Worm (Caenorhabditis elegans) whole organism, L1 larva: ENCODE data around the gene Y73B6BL.31.

Source experiments
- C04F5.9 ChIP-seq: sonication (generic microtip); optimal IDR thresholded peaks from 2 replicates; lab custom pipeline; 2016; ENCODE audit warnings: missing genetic modification characterization, missing compliant biosample characterization
- C16A3.4 ChIP-seq: fragments of 150-350 bp; optimal IDR thresholded peaks from 2 replicates; lab custom pipeline; 2014; ENCODE audit warnings: missing biosample characterization, missing genetic modification characterization
- Y116A8C.19 ChIP-seq: sonication (generic microtip); optimal IDR thresholded peaks from 2 replicates; lab custom pipeline; 2016; ENCODE audit warnings: missing compliant biosample characterization, missing genetic modification characterization, borderline replicate concordance
- aha-1 ChIP-seq: fragments of 150-350 bp; optimal IDR thresholded peaks from 2 replicates; lab custom pipeline; 2014; ENCODE audit warnings: missing biosample characterization, missing genetic modification characterization
- aly-2 ChIP-seq: fragments of 150-350 bp; optimal IDR thresholded peaks from 2 replicates; lab custom pipeline; 2014; ENCODE audit warnings: missing biosample characterization, missing genetic modification characterization
- ceh-8 ChIP-seq: fragments of 200-800 bp; sonication (Bioruptor generic); optimal IDR thresholded peaks from 2 replicates; lab custom pipeline; 2018; ENCODE audit warnings: mild to moderate bottlenecking, missing genetic modification characterization, moderate library complexity, missing compliant biosample characterization
- ceh-82 ChIP-seq, 3 experiments: fragments of 150-350 bp in 1 of 3; sonication (generic microtip) in 2 of 3; optimal IDR thresholded peaks; 2 replicates each; lab custom pipeline; 2014 to 2017; ENCODE audit warnings: missing biosample characterization in 3 of 3, missing genetic modification characterization in 3 of 3
- ceh-88 ChIP-seq: fragments of 200-800 bp; sonication (Bioruptor generic); IDR thresholded peaks from 2 replicates; pipeline ENCODE4 v1.3.6; 2022; ENCODE audit warnings: missing genetic modification characterization, missing compliant biosample characterization
- ceh-90 ChIP-seq: sonication (generic microtip); optimal IDR thresholded peaks from 2 replicates; lab custom pipeline; 2016; ENCODE audit warnings: missing genetic modification characterization, missing compliant biosample characterization
- efl-3 ChIP-seq: fragments of 200-800 bp; sonication (Bioruptor generic); optimal IDR thresholded peaks from 2 replicates; lab custom pipeline; 2018; ENCODE audit warnings: mild to moderate bottlenecking, missing genetic modification characterization, missing compliant biosample characterization
- egl-27 ChIP-seq, 2 experiments: fragments of 150-350 bp in 1 of 2; sonication (generic microtip); optimal IDR thresholded peaks; 3 replicates each; lab custom pipeline; 2017 to 2018; ENCODE audit warnings: missing biosample characterization in 2 of 2, missing genetic modification characterization in 2 of 2, missing genetic modification reagents in 2 of 2
- elt-2 ChIP-seq: sonication (generic microtip); optimal IDR thresholded peaks from 2 replicates; lab custom pipeline; 2016; ENCODE audit warnings: missing genetic modification characterization, mild to moderate bottlenecking, inconsistent platforms, missing compliant biosample characterization, missing genetic modification reagents
- fkh-10 ChIP-seq: sonication (generic microtip); optimal IDR thresholded peaks from 2 replicates; lab custom pipeline; 2017; ENCODE audit warnings: missing biosample characterization, missing genetic modification reagents, missing genetic modification characterization
- fkh-4 ChIP-seq: sonication (generic microtip); optimal IDR thresholded peaks from 2 replicates; lab custom pipeline; 2016; ENCODE audit warnings: missing compliant biosample characterization, missing genetic modification characterization, borderline replicate concordance
- fkh-8 ChIP-seq: sonication (generic microtip); optimal IDR thresholded peaks from 2 replicates; lab custom pipeline; 2016; ENCODE audit warnings: mild to moderate bottlenecking, missing genetic modification characterization, missing compliant biosample characterization
- grh-1 ChIP-seq: fragments of 200-800 bp; sonication (Bioruptor generic); IDR thresholded peaks from 2 replicates; pipeline ENCODE4 v1.3.6; 2022; ENCODE audit warnings: missing genetic modification reagents, missing genetic modification characterization, missing compliant biosample characterization
- hlh-17 ChIP-seq: fragments of 200-800 bp; sonication (Bioruptor generic); optimal IDR thresholded peaks from 2 replicates; lab custom pipeline; 2018; ENCODE audit warnings: missing genetic modification characterization, mild to moderate bottlenecking, missing compliant biosample characterization, moderate library complexity, borderline replicate concordance
- hlh-4 ChIP-seq: sonication (generic microtip); optimal IDR thresholded peaks from 2 replicates; lab custom pipeline; 2016; ENCODE audit warnings: mild to moderate bottlenecking, missing genetic modification characterization, missing compliant biosample characterization
- hpl-2 ChIP-seq: fragments of 150-350 bp; optimal IDR thresholded peaks from 2 replicates; lab custom pipeline; 2014; ENCODE audit warnings: missing biosample characterization, missing genetic modification reagents, missing genetic modification characterization
- irx-1 ChIP-seq: sonication (generic microtip); optimal IDR thresholded peaks from 2 replicates; lab custom pipeline; 2016; ENCODE audit warnings: missing genetic modification characterization, missing compliant biosample characterization
- jun-1 ChIP-seq: fragments of 150-350 bp; optimal IDR thresholded peaks from 2 replicates; lab custom pipeline; 2014; ENCODE audit warnings: missing biosample characterization, missing genetic modification reagents, missing genetic modification characterization
- lin-13 ChIP-seq: fragments of 150-350 bp; optimal IDR thresholded peaks from 2 replicates; lab custom pipeline; 2014; ENCODE audit warnings: missing biosample characterization, missing genetic modification reagents, missing genetic modification characterization
- lin-35 ChIP-seq, 2 experiments: fragments of 150-350 bp; optimal IDR thresholded peaks; 2 replicates each; lab custom pipeline; 2014; ENCODE audit warnings: missing biosample characterization in 2 of 2, missing genetic modification characterization in 2 of 2, missing genetic modification reagents in 2 of 2
- mab-9 ChIP-seq: fragments of 200-800 bp; sonication (Bioruptor generic); IDR thresholded peaks from 2 replicates; pipeline ENCODE4 v1.3.6; 2022; ENCODE audit warnings: missing genetic modification reagents, missing genetic modification characterization, missing compliant biosample characterization
- mep-1 ChIP-seq: fragments of 150-350 bp; optimal IDR thresholded peaks from 2 replicates; lab custom pipeline; 2014; ENCODE audit warnings: missing biosample characterization, missing genetic modification characterization
- nhr-20 ChIP-seq: sonication (generic microtip); optimal IDR thresholded peaks from 2 replicates; lab custom pipeline; 2016; ENCODE audit warnings: mild to moderate bottlenecking, missing genetic modification characterization, missing compliant biosample characterization
- nhr-76 ChIP-seq: sonication (generic microtip); optimal IDR thresholded peaks from 2 replicates; lab custom pipeline; 2017; ENCODE audit warnings: missing biosample characterization, missing genetic modification characterization
- nhr-84 ChIP-seq: sonication (generic microtip); optimal IDR thresholded peaks from 2 replicates; lab custom pipeline; 2017; ENCODE audit warnings: missing biosample characterization, missing genetic modification characterization
- nhr-85 ChIP-seq: sonication (generic microtip); peaks from one replicate; lab custom pipeline; 2016; ENCODE audit warnings: missing genetic modification characterization, inconsistent platforms, missing compliant biosample characterization
- nhr-90 ChIP-seq: sonication (generic microtip); optimal IDR thresholded peaks from 2 replicates; lab custom pipeline; 2016; ENCODE audit warnings: mild to moderate bottlenecking, missing genetic modification characterization, missing compliant biosample characterization; ENCODE audit not compliant: poor library complexity
- pag-3 ChIP-seq: sonication (generic microtip); optimal IDR thresholded peaks from 2 replicates; lab custom pipeline; 2017; ENCODE audit warnings: missing genetic modification characterization, mild to moderate bottlenecking, missing compliant biosample characterization, antibody characterized with exemption, borderline replicate concordance; ENCODE audit not compliant: insufficient read depth
- pax-3 ChIP-seq: fragments of 200-800 bp; sonication (Bioruptor generic); optimal IDR thresholded peaks from 2 replicates; lab custom pipeline; 2018; ENCODE audit warnings: mild to moderate bottlenecking, missing genetic modification characterization, moderate library complexity, missing compliant biosample characterization
- skn-1 ChIP-seq: fragments of 150-350 bp; optimal IDR thresholded peaks from 2 replicates; lab custom pipeline; 2014; ENCODE audit warnings: missing biosample characterization, missing genetic modification characterization
- snpc-4 ChIP-seq: fragments of 150-350 bp; optimal IDR thresholded peaks from 2 replicates; lab custom pipeline; 2014; ENCODE audit warnings: missing biosample characterization, missing genetic modification characterization
- snu-23 ChIP-seq: sonication (generic microtip); optimal IDR thresholded peaks from 2 replicates; lab custom pipeline; 2016; ENCODE audit warnings: missing genetic modification characterization, missing compliant biosample characterization
- swsn-7 ChIP-seq: sonication (generic microtip); optimal IDR thresholded peaks from 2 replicates; lab custom pipeline; 2016; ENCODE audit warnings: missing genetic modification characterization, missing compliant biosample characterization
- tlp-1 ChIP-seq: fragments of 150-350 bp; optimal IDR thresholded peaks from 2 replicates; lab custom pipeline; 2014; ENCODE audit warnings: missing biosample characterization, missing genetic modification characterization
- unc-130 ChIP-seq: fragments of 150-350 bp; optimal IDR thresholded peaks from 2 replicates; lab custom pipeline; 2017; ENCODE audit warnings: missing biosample characterization, missing genetic modification characterization, inconsistent platforms
- unc-30 ChIP-seq: sonication (generic microtip); optimal IDR thresholded peaks from 2 replicates; lab custom pipeline; 2017; ENCODE audit warnings: missing biosample characterization, missing genetic modification characterization
- unc-98 ChIP-seq: fragments of 200-800 bp; sonication (Bioruptor generic); IDR thresholded peaks from 2 replicates; pipeline ENCODE4 v1.3.6; 2022; ENCODE audit warnings: missing genetic modification characterization, missing compliant biosample characterization
- zip-4 ChIP-seq: fragments of 200-800 bp; sonication (Bioruptor generic); optimal IDR thresholded peaks from 2 replicates; lab custom pipeline; 2018; ENCODE audit warnings: mild to moderate bottlenecking, missing genetic modification characterization, moderate library complexity, missing compliant biosample characterization
- ztf-11 ChIP-seq, 2 experiments: sonication (generic microtip); optimal IDR thresholded peaks; 2 replicates each; lab custom pipeline; 2016 to 2017; ENCODE audit warnings: missing genetic modification characterization in 2 of 2, missing biosample characterization in 1 of 2, missing compliant biosample characterization in 1 of 2
- ztf-4 ChIP-seq: fragments of 150-350 bp; optimal IDR thresholded peaks from 2 replicates; lab custom pipeline; 2014; ENCODE audit warnings: missing biosample characterization, missing genetic modification characterization

Gene Y73B6BL.31

ce11 chrIV:6474751-6475150 is 33.0 kb downstream of the Y73B6BL.31 start (continued):
- TF ChIP-seq snpc-4 (tag; lab: Kevin White, UChicago) (peak; percentile 30), swsn-7 (tag; lab: Kevin White, UChicago) (peak; percentile 49), ztf-4 (tag; lab: Kevin White, UChicago) (no peak), tlp-1 (tag; lab: Kevin White, UChicago) (no peak), mep-1 (peak; percentile 85), C04F5.9 (tag; lab: Kevin White, UChicago) (no peak), zip-4 (GFP tag; lab: Kevin White, UChicago) (no peak), grh-1 (no peak), C16A3.4 (peak; percentile 4), lin-13 (GFP tag; lab: Kevin White, UChicago) (peak; percentile 6), ceh-90 (tag; lab: Kevin White, UChicago) (no peak), ztf-11 (tag; optimal IDR thresholded peaks at IDR 0.05; lab: Kevin White, UChicago) (no peak), ceh-82 (tag; optimal IDR thresholded peaks at IDR 0.05; lab: Kevin White, UChicago) (peak in 2 of 3 experiments; percentile 31 to 43), ceh-88 (GFP tag; lab: Robert Waterston, UW) (no peak), nhr-20 (tag; lab: Kevin White, UChicago) (peak; percentile 43), nhr-76 (tag; lab: Kevin White, UChicago) (no peak), pax-3 (tag; lab: Kevin White, UChicago) (no peak), skn-1 (peak; percentile 22), unc-130 (no peak), elt-2 (tag; lab: Kevin White, UChicago) (no peak), snu-23 (GFP tag; lab: Kevin White, UChicago) (peak; percentile 71), hlh-4 (no peak), unc-98 (no peak), lin-35 (GFP tag; optimal IDR thresholded peaks at IDR 0.05; lab: Kevin White, UChicago) (peak; percentile 21 to 52), unc-30 (no peak), hpl-2 (no peak), nhr-85 (peak; percentile 81), efl-3 (no peak), aha-1 (tag; lab: Kevin White, UChicago) (no peak), mab-9 (no peak), fkh-4 (tag; lab: Kevin White, UChicago) (no peak), pag-3 (tag; lab: Kevin White, UChicago) (no peak), fkh-8 (peak; percentile 3), egl-27 (tag; optimal IDR thresholded peaks at IDR 0.05; lab: Kevin White, UChicago) (no peak)

ce11 chrIV:6480221-6480620 is 38.5 kb downstream of the Y73B6BL.31 start, which contains the start of gene tyr-6:
tyr-6 (plus strand) TSS chrIV:6480521.
- no peak for TF ChIP-seq irx-1
- TF ChIP-seq fkh-10: no peak
- TF ChIP-seq ceh-8 (GFP tag; lab: Kevin White, UChicago): no peak
- no peak for TF ChIP-seq jun-1 (tag; lab: Kevin White, UChicago)
- TF ChIP-seq nhr-90 (tag; lab: Kevin White, UChicago): no peak
- TF ChIP-seq nhr-84 (tag; lab: Kevin White, UChicago): no peak
- TF ChIP-seq aly-2 (tag; lab: Kevin White, UChicago): no peak
- TF ChIP-seq Y116A8C.19 (tag; lab: Kevin White, UChicago): no peak
- no peak for TF ChIP-seq C16A3.4
- no peak for TF ChIP-seq hlh-17 (GFP tag; lab: Kevin White, UChicago)
- no peak for TF ChIP-seq fkh-4 (tag; lab: Kevin White, UChicago)
